Worm (Caenorhabditis elegans) whole organism, L4/young adult: ENCODE data around the gene acp-4.

Experiments used
- dao-5 ChIP-seq: sonication (generic microtip); optimal IDR thresholded peaks from 2 replicates; lab custom pipeline; 2016; ENCODE audit warnings: missing genotype, missing genetic modification characterization, moderate library complexity, missing compliant biosample characterization
- him-1 ChIP-seq: sonication (generic microtip); optimal IDR thresholded peaks from 2 replicates; lab custom pipeline; 2016; ENCODE audit warnings: missing genotype, missing genetic modification reagents, missing genetic modification characterization, missing compliant biosample characterization

- TF ChIP-seq dao-5 (tag; lab: Kevin White, UChicago) = no peak
- no peak for TF ChIP-seq him-1
Measured at ce11 chrII:8394205-8394604, 40.7 kb downstream of the acp-4 start, which contains the start of gene F49E12.8.
